Fruit fly (Drosophila melanogaster): Measurements from ENCODE around the gene CG7910.

Gene CG7910

DNA sequence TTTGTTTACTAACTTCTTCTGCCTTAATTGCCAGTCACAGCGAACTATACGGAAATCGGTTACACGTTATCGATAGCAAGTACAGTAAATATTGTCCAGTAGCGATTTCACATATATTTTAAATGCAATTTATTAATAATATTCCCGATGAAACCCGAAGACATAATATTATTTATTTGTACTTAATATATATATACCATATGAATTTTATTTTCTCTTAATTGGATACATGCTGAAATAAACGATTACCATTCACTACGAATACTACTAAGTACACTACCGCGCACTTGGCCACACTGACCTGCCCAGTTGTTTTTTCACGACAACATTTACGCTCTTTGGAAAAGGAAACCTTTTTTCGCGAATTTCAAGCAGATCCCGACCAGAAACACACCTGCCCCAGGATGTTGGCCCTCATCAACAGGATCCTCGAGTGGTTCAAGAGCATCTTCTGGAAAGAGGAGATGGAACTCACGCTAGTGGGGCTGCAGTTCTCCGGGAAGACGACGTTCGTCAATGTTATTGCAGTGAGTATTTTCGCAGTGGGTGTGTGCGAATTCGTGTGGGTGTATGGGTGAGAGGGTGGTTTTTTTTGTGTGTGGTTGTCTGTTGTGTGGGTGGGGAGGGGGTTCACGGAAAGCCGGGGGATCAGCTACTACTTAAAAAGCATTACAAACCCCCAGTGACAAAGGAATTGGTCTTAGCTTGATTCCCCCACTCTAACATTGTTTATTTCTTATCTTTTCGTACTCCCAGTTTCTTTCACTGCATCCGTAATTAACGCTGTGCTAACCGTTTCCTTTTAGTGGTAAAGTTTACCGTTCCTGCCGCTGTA lies 39.5 kb downstream of the CG7910 start, which contains the start of the genes CG9667 and Arl8 (continued):
- TF ChIP-seq sisA (GFP tag; IDR thresholded peaks at IDR 0.05) (peak; percentile 70), B-H1 (GFP tag; IDR thresholded peaks at IDR 0.05) (no peak), CG7357 (GFP tag; IDR thresholded peaks at IDR 0.05) (no peak), Eip74EF (GFP tag; optimal IDR thresholded peaks at IDR 0.05) (peak in 1 of 2 experiments; percentile 74), CG2712 (tag; optimal IDR thresholded peaks at IDR 0.05) (peak; percentile 83), CG15269 (tag; optimal IDR thresholded peaks at IDR 0.05) (peak; percentile 66), CG2199 (GFP tag; IDR thresholded peaks at IDR 0.05) (no peak), Mes4 (GFP tag; optimal IDR thresholded peaks at IDR 0.05) (no peak), CG12744 (GFP tag; optimal IDR thresholded peaks at IDR 0.05) (no peak), CG1024 (GFP tag; IDR thresholded peaks at IDR 0.05) (no peak), lilli (GFP tag; optimal IDR thresholded peaks at IDR 0.05) (peak; percentile 49), inv (GFP tag; IDR thresholded peaks at IDR 0.05; ENCODE audit: partially characterized antibody) (no peak), Hr3 (GFP tag; optimal IDR thresholded peaks at IDR 0.05) (peak; percentile 74), tio (GFP tag; optimal IDR thresholded peaks at IDR 0.05) (peak; percentile 40), CG3281 (GFP tag; optimal IDR thresholded peaks at IDR 0.05) (peak; percentile 53), mam (GFP tag; optimal IDR thresholded peaks at IDR 0.05) (peak; percentile 6), croc (GFP tag; conservative IDR thresholded peaks at IDR 0.05) (no peak), maf-S (GFP tag; optimal IDR thresholded peaks at IDR 0.05) (no peak), CG10431 (GFP tag; optimal IDR thresholded peaks at IDR 0.05) (no peak), yki (optimal IDR thresholded peaks at IDR 0.05) (peak; percentile 22), CG3407 (GFP tag; optimal IDR thresholded peaks at IDR 0.05) (peak; percentile 35), CG15514 (GFP tag; optimal IDR thresholded peaks at IDR 0.05) (peak; percentile 60), dmrt99B (tag; optimal IDR thresholded peaks at IDR 0.05) (no peak), otp (GFP tag; IDR thresholded peaks at IDR 0.05) (no peak), Adf1 (GFP tag; IDR thresholded peaks at IDR 0.05) (no peak), bab2 (GFP tag; optimal IDR thresholded peaks at IDR 0.05) (peak; percentile 25), seq (GFP tag; IDR thresholded peaks at IDR 0.05) (no peak; the same call in 1 of the 2 replicates), CG11093 (GFP tag; IDR thresholded peaks at IDR 0.05) (0 out of 3 replicates have a peak, but pooled peaks have one; percentile 26), cwo (GFP tag; optimal IDR thresholded peaks at IDR 0.05) (peak; percentile 15), CG12942 (GFP tag; optimal IDR thresholded peaks at IDR 0.05) (peak; percentile 44), br (optimal IDR thresholded peaks at IDR 0.05) (no peak), BEAF-32 (GFP tag; optimal IDR thresholded peaks at IDR 0.05) (peak; percentile 65), en (GFP tag; optimal IDR thresholded peaks at IDR 0.05) (no peak), CG18619 (GFP tag; optimal IDR thresholded peaks at IDR 0.05) (peak; percentile 37), CG18262 (tag; optimal IDR thresholded peaks at IDR 0.05) (peak; percentile 67), CG2202 (tag; optimal IDR thresholded peaks at IDR 0.05) (no peak), CoRest (tag; optimal IDR thresholded peaks at IDR 0.05) (peak; percentile 78), CG8944 (GFP tag; optimal IDR thresholded peaks at IDR 0.05) (no peak), nerfin-2 (GFP tag; IDR thresholded peaks at IDR 0.05; ENCODE audit: partially characterized antibody) (no peak; the same call in 1 of the 2 replicates), CG12219 (GFP tag; optimal IDR thresholded peaks at IDR 0.05) (no peak), Six4 (GFP tag; optimal IDR thresholded peaks at IDR 0.05) (peak; percentile 21), tup (GFP tag; optimal IDR thresholded peaks at IDR 0.05) (no peak), CG17829 (tag; optimal IDR thresholded peaks at IDR 0.05) (peak; percentile 79), cad (GFP tag; optimal IDR thresholded peaks at IDR 0.05) (no peak), CG4820 (GFP tag; optimal IDR thresholded peaks at IDR 0.05) (peak; percentile 64), CG33213 (GFP tag; optimal IDR thresholded peaks at IDR 0.05) (no peak), sim (GFP tag; IDR thresholded peaks at IDR 0.05) (no peak), GATAe (GFP tag; conservative IDR thresholded peaks at IDR 0.05) (no peak), psq (GFP tag; optimal IDR thresholded peaks at IDR 0.05) (peak; percentile 38), Usf (GFP tag; optimal IDR thresholded peaks at IDR 0.05) (no peak)
